Fruit fly (Drosophila melanogaster): ENCODE results near the gene Cnot4.
A peak's percentile ranks its signal among the peaks of the same experiment; 100 is the strongest.

Cnot4 gene

dm6 chr2L:10395035-10395434 is 1.5 kb upstream of the Cnot4 start:
- TF ChIP-seq tai (GFP tag; optimal IDR thresholded peaks at IDR 0.05) (peak; percentile 31), Hr78 (GFP tag; optimal IDR thresholded peaks at IDR 0.05) (no peak)

dm6 chr2L:10395642-10396487 is 651 bp upstream of the Cnot4 start, which contains the start of gene Mdh1:
Gene Mdh1 (minus strand): TSS chr2L:10396332.
- TF ChIP-seq OdsH (GFP tag; optimal IDR thresholded peaks at IDR 0.05) (peak; percentile 14), rgr (GFP tag; optimal IDR thresholded peaks at IDR 0.05) (peak; percentile 13), Hnf4 (GFP tag; optimal IDR thresholded peaks at IDR 0.05) (peak; percentile 10), Myc (optimal IDR thresholded peaks at IDR 0.05) (no peak), dl (GFP tag; optimal IDR thresholded peaks at IDR 0.05; ENCODE audit: insufficient read depth in 1 of 2, partially characterized antibody in 2 of 2) (peak in 1 of 2 experiments; percentile 11), woc (GFP tag; optimal IDR thresholded peaks at IDR 0.05) (peak; percentile 6), fru (GFP tag; optimal IDR thresholded peaks at IDR 0.05) (no peak), sage (GFP tag; optimal IDR thresholded peaks at IDR 0.05) (peak; percentile 37), brk (GFP tag; optimal IDR thresholded peaks at IDR 0.05) (peak; percentile 52)

- TF ChIP-seq Jra (GFP tag; optimal IDR thresholded peaks at IDR 0.05) (peak; percentile 36), usp (GFP tag; optimal IDR thresholded peaks at IDR 0.05) (no peak), tai (GFP tag; optimal IDR thresholded peaks at IDR 0.05) (peak; percentile 4)
These were observed 516 bp downstream of the Cnot4 start for dm6 chr2L:10396877-10397587.

dm6 chr2L:10403803-10404315 is 7.3 kb downstream of the Cnot4 start:
- TF ChIP-seq brk (GFP tag; optimal IDR thresholded peaks at IDR 0.05) (no peak), Myc (optimal IDR thresholded peaks at IDR 0.05) (peak; percentile 7), CG32264 (GFP tag; optimal IDR thresholded peaks at IDR 0.05) (no peak), woc (GFP tag; optimal IDR thresholded peaks at IDR 0.05) (peak; percentile 40), br (GFP tag; optimal IDR thresholded peaks at IDR 0.05) (no peak)

- TF ChIP-seq ey (GFP tag; optimal IDR thresholded peaks at IDR 0.05) (no peak), rgr (GFP tag; optimal IDR thresholded peaks at IDR 0.05) (no peak), dsf (GFP tag; optimal IDR thresholded peaks at IDR 0.05; ENCODE audit: borderline replicate concordance) (no peak), woc (GFP tag; optimal IDR thresholded peaks at IDR 0.05) (peak; percentile 7), sage (GFP tag; optimal IDR thresholded peaks at IDR 0.05) (no peak), N (GFP tag; optimal IDR thresholded peaks at IDR 0.05) (no peak), h (GFP tag; optimal IDR thresholded peaks at IDR 0.05) (no peak)
These were observed 8.6 kb downstream of the Cnot4 start, which contains the start of the genes CG17768, LSm-4 and Ir31a for dm6 chr2L:10405008-10405654. Gene CG17768 (minus strand): TSS chr2L:10405203. Gene LSm-4 (minus strand): TSS chr2L:10405203. Gene Ir31a (plus strand): TSS chr2L:10405565.

dm6 chr2L:10408122-10408576 is 11.6 kb downstream of the Cnot4 start, which contains the start of the genes Ip259 and RpS27A:
Gene Ip259 (plus strand): TSS chr2L:10408352.
Gene RpS27A (plus strand): TSS chr2L:10408352.
- TF ChIP-seq dl (GFP tag; optimal IDR thresholded peaks at IDR 0.05; ENCODE audit: insufficient read depth in 1 of 2, partially characterized antibody in 2 of 2) (no peak), woc (GFP tag; optimal IDR thresholded peaks at IDR 0.05) (peak; percentile 84), N (GFP tag; optimal IDR thresholded peaks at IDR 0.05) (peak; percentile 53), OdsH (GFP tag; optimal IDR thresholded peaks at IDR 0.05) (peak; percentile 62), Mio (GFP tag; optimal IDR thresholded peaks at IDR 0.05) (peak; percentile 24), Hnf4 (GFP tag; optimal IDR thresholded peaks at IDR 0.05) (peak; percentile 64), brk (GFP tag; optimal IDR thresholded peaks at IDR 0.05) (peak; percentile 22), Dfd (GFP tag; optimal IDR thresholded peaks at IDR 0.05) (no peak), Vsx2 (GFP tag; optimal IDR thresholded peaks at IDR 0.05; ENCODE audit: partially characterized antibody) (no peak), Abd-B (GFP tag; optimal IDR thresholded peaks at IDR 0.05) (no peak), h (GFP tag; optimal IDR thresholded peaks at IDR 0.05) (no peak), tai (GFP tag; optimal IDR thresholded peaks at IDR 0.05) (peak; percentile 66), fru (GFP tag; optimal IDR thresholded peaks at IDR 0.05) (no peak), usp (GFP tag; optimal IDR thresholded peaks at IDR 0.05) (no peak), ey (GFP tag; optimal IDR thresholded peaks at IDR 0.05) (peak; percentile 37), jim (GFP tag; optimal IDR thresholded peaks at IDR 0.05) (no peak), dmrt93B (GFP tag; optimal IDR thresholded peaks at IDR 0.05) (no peak), Hr78 (GFP tag; optimal IDR thresholded peaks at IDR 0.05) (no peak), GATAd (GFP tag; optimal IDR thresholded peaks at IDR 0.05) (no peak), rgr (GFP tag; optimal IDR thresholded peaks at IDR 0.05) (peak; percentile 83), pan (optimal IDR thresholded peaks at IDR 0.05) (no peak), psq (GFP tag; optimal IDR thresholded peaks at IDR 0.05) (peak; percentile 38), Hr83 (GFP tag; optimal IDR thresholded peaks at IDR 0.05; ENCODE audit: poor library complexity, severe bottlenecking) (peak; percentile 86), Jra (GFP tag; optimal IDR thresholded peaks at IDR 0.05) (peak; percentile 38), Sp1 (GFP tag; optimal IDR thresholded peaks at IDR 0.05) (peak; percentile 79), CrebA (GFP tag; optimal IDR thresholded peaks at IDR 0.05; ENCODE audit: borderline replicate concordance) (no peak), HLH106 (tag; optimal IDR thresholded peaks at IDR 0.05) (peak; percentile 68)
